Worm (Caenorhabditis elegans) whole organism, early embryonic: ENCODE measurements around the gene F53A2.1.

Source experiments
- B0310.2 ChIP-seq: sonication (generic microtip); optimal IDR thresholded peaks from 2 replicates; lab custom pipeline; 2016; ENCODE audit warnings: mild to moderate bottlenecking, missing genetic modification characterization, missing compliant biosample characterization
- F13C5.2 ChIP-seq: sonication (generic microtip); optimal IDR thresholded peaks from 2 replicates; lab custom pipeline; 2017; ENCODE audit warnings: mild to moderate bottlenecking, missing genetic modification characterization, inconsistent platforms, missing compliant biosample characterization
- aly-1 ChIP-seq: sonication (generic microtip); optimal IDR thresholded peaks from 2 replicates; lab custom pipeline; 2016; ENCODE audit warnings: missing genetic modification characterization, missing compliant biosample characterization
- ama-1 ChIP-seq: fragments of 150-350 bp; optimal IDR thresholded peaks from 2 replicates; lab custom pipeline; 2014
- ceh-13 ChIP-seq: fragments of 200-800 bp; sonication (Bioruptor generic); optimal IDR thresholded peaks from 2 replicates; lab custom pipeline; 2018; ENCODE audit warnings: mild to moderate bottlenecking, missing genetic modification characterization, missing compliant biosample characterization
- ceh-36 ChIP-seq: sonication (generic microtip); optimal IDR thresholded peaks from 2 replicates; lab custom pipeline; 2016; ENCODE audit warnings: missing genetic modification characterization, inconsistent platforms, missing compliant biosample characterization
- ets-7 ChIP-seq: sonication (generic microtip); optimal IDR thresholded peaks from 2 replicates; lab custom pipeline; 2016; ENCODE audit warnings: missing genotype, missing genetic modification characterization, missing compliant biosample characterization
- flt-1 ChIP-seq: fragments of 200-800 bp; sonication (Bioruptor generic); IDR thresholded peaks from 2 replicates; pipeline ENCODE4 v1.3.6; 2022; ENCODE audit warnings: missing genetic modification characterization, missing compliant biosample characterization
- hmbx-1 ChIP-seq: sonication (generic microtip); optimal IDR thresholded peaks from 2 replicates; lab custom pipeline; 2016; ENCODE audit warnings: mild to moderate bottlenecking, missing genetic modification characterization, missing compliant biosample characterization
- hmg-4 ChIP-seq: fragments of 200-800 bp; sonication (Bioruptor generic); optimal IDR thresholded peaks from 2 replicates; lab custom pipeline; 2018; ENCODE audit warnings: mild to moderate bottlenecking, missing genetic modification characterization, missing compliant biosample characterization
- hnd-1 ChIP-seq: sonication (generic microtip); optimal IDR thresholded peaks from 2 replicates; lab custom pipeline; 2016; ENCODE audit warnings: missing genetic modification characterization, missing compliant biosample characterization
- pes-1 ChIP-seq: fragments of 200-800 bp; sonication (Bioruptor generic); IDR thresholded peaks from 2 replicates; pipeline ENCODE4 v1.3.6; 2022; ENCODE audit warnings: missing genetic modification reagents, missing genetic modification characterization, missing compliant biosample characterization
- scrt-1 ChIP-seq: fragments of 200-800 bp; sonication (Bioruptor generic); IDR thresholded peaks from 2 replicates; pipeline ENCODE4 v1.3.6; 2022; ENCODE audit warnings: missing genetic modification characterization, missing compliant biosample characterization
- sea-1 ChIP-seq: fragments of 200-800 bp; sonication (Bioruptor generic); conservative IDR thresholded peaks from 2 replicates; pipeline ENCODE4 v1.3.6; 2022; ENCODE audit warnings: missing genetic modification characterization, missing compliant biosample characterization
- tbx-11 ChIP-seq: fragments of 200-800 bp; sonication (Bioruptor generic); IDR thresholded peaks from 2 replicates; pipeline ENCODE4 v1.3.6; 2022; ENCODE audit warnings: missing genetic modification characterization, missing compliant biosample characterization
- tbx-37 ChIP-seq: fragments of 200-800 bp; sonication (Bioruptor generic); conservative IDR thresholded peaks from 2 replicates; pipeline ENCODE4 v1.3.6; 2022; ENCODE audit warnings: missing genetic modification reagents, missing genetic modification characterization, missing compliant biosample characterization
- tra-4 ChIP-seq: sonication (generic microtip); optimal IDR thresholded peaks from 2 replicates; lab custom pipeline; 2017; ENCODE audit warnings: missing genetic modification characterization, missing compliant biosample characterization

The F53A2.1 gene

DNA sequence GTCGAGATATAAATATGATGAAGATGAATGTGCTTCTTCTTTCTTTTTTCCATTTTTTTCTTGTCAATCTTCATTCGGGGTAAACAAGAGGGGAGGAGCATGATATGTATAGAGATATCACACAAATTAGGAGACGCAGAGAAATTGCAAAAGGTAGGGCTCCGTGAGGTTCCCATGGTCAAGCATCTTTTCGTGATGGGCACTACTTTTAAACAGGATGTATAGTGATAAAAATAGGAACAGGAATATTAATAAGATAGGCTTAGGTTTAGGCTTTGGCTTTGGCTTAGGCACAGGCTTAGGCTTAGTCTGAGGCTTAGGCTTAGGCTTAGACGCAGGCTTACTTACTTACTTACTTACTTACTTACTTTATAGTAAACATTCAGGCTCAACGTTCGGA, at the start of gene F53A2.1:
Gene F53A2.1, minus strand, starts transcription at position 101 of the 400 bp plus-strand sequence.
- no peak for TF ChIP-seq tbx-37 (GFP tag; lab: Robert Waterston, UW)
- no peak for TF ChIP-seq aly-1 (tag; lab: Kevin White, UChicago)
- TF ChIP-seq F13C5.2 (tag; lab: Kevin White, UChicago): no peak
- no peak for TF ChIP-seq sea-1 (GFP tag; lab: Robert Waterston, UW)
- TF ChIP-seq ceh-13 (GFP tag; lab: Kevin White, UChicago): no peak
- no peak for TF ChIP-seq B0310.2 (tag; lab: Kevin White, UChicago)
- no peak for TF ChIP-seq tra-4 (tag; lab: Kevin White, UChicago)
- TF ChIP-seq scrt-1 (GFP tag; lab: Robert Waterston, UW): no peak
- TF ChIP-seq ama-1: no peak
- TF ChIP-seq ets-7: no peak
- TF ChIP-seq ceh-36: no peak

ce11 chrIII:13370980-13371379, 46.3 kb upstream of the F53A2.1 start, which contains the start of gene T03F6.9:
TSS of gene T03F6.9 (minus strand) at chrIII:13371080.
- no peak for TF ChIP-seq B0310.2 (tag; lab: Kevin White, UChicago)
- TF ChIP-seq sea-1 (GFP tag; lab: Robert Waterston, UW): no peak
- no peak for TF ChIP-seq aly-1 (tag; lab: Kevin White, UChicago)
- no peak for TF ChIP-seq tbx-11 (GFP tag; lab: Robert Waterston, UW)
- TF ChIP-seq flt-1: no peak
- TF ChIP-seq scrt-1 (GFP tag; lab: Robert Waterston, UW): no peak
- no peak for TF ChIP-seq F13C5.2 (tag; lab: Kevin White, UChicago)
- no peak for TF ChIP-seq pes-1 (GFP tag; lab: Robert Waterston, UW)
- no peak for TF ChIP-seq hmg-4 (GFP tag; lab: Kevin White, UChicago)
- no peak for TF ChIP-seq ama-1
- no peak for TF ChIP-seq tra-4 (tag; lab: Kevin White, UChicago)
- no peak for TF ChIP-seq ceh-13 (GFP tag; lab: Kevin White, UChicago)
- TF ChIP-seq ets-7: no peak
- TF ChIP-seq hnd-1 (tag; lab: Kevin White, UChicago): no peak
- no peak for TF ChIP-seq hmbx-1
- no peak for TF ChIP-seq tbx-37 (GFP tag; lab: Robert Waterston, UW)
- no peak for TF ChIP-seq ceh-36

DNA sequence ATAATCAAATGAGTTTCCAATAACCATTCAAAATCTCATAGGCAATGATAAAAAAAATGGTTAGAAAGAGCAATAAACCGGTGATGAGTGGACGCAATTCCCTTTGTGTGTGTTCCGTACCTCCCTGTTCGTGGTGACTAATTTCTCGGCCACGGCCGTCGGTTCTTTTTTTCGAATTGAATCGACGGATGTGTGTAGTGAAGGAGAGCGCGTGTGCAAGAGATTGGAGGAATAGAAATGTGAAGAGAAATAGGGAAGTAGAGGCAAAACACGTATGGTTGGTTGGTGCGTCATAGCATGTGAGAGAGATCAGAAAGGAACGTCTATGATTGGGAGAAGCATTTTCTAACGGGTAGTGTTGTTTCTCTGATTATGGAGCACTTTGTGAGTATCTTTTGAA, 35.2 kb upstream of the F53A2.1 start:
- TF ChIP-seq tbx-37 (GFP tag; lab: Robert Waterston, UW) (peak; percentile 19; the same call in 1 of the 2 replicates), tbx-11 (GFP tag; lab: Robert Waterston, UW) (no peak), ceh-36 (no peak), F13C5.2 (tag; lab: Kevin White, UChicago) (peak; percentile 25), hnd-1 (tag; lab: Kevin White, UChicago) (no peak), hmg-4 (GFP tag; lab: Kevin White, UChicago) (peak; percentile 50)

ce11 chrIII:13359256-13359655, 34.6 kb upstream of the F53A2.1 start, which contains the start of gene F53A2.9:
TSS of gene F53A2.9 (minus strand) at chrIII:13359356.
- no peak for TF ChIP-seq hmbx-1
- no peak for TF ChIP-seq ceh-13 (GFP tag; lab: Kevin White, UChicago)

- TF ChIP-seq tra-4 (tag; lab: Kevin White, UChicago): no peak
- no peak for TF ChIP-seq ama-1
- no peak for TF ChIP-seq hmg-4 (GFP tag; lab: Kevin White, UChicago)
- TF ChIP-seq scrt-1 (GFP tag; lab: Robert Waterston, UW): no peak
- TF ChIP-seq flt-1: no peak
- no peak for TF ChIP-seq ceh-13 (GFP tag; lab: Kevin White, UChicago)
- TF ChIP-seq tbx-37 (GFP tag; lab: Robert Waterston, UW): no peak
- no peak for TF ChIP-seq B0310.2 (tag; lab: Kevin White, UChicago)
- TF ChIP-seq aly-1 (tag; lab: Kevin White, UChicago): no peak
- no peak for TF ChIP-seq tbx-11 (GFP tag; lab: Robert Waterston, UW)
- TF ChIP-seq hnd-1 (tag; lab: Kevin White, UChicago): no peak
- TF ChIP-seq pes-1 (GFP tag; lab: Robert Waterston, UW): no peak
- TF ChIP-seq hmbx-1: no peak
- no peak for TF ChIP-seq ets-7
- no peak for TF ChIP-seq F13C5.2 (tag; lab: Kevin White, UChicago)
- TF ChIP-seq sea-1 (GFP tag; lab: Robert Waterston, UW): no peak
- no peak for TF ChIP-seq ceh-36
These were observed 26.3 kb upstream of the F53A2.1 start for ce11 chrIII:13350964-13351363.

ce11 chrIII:13348891-13349290, 24.3 kb upstream of the F53A2.1 start:
- TF ChIP-seq scrt-1 (GFP tag; lab: Robert Waterston, UW): no peak
- no peak for TF ChIP-seq ets-7
- no peak for TF ChIP-seq aly-1 (tag; lab: Kevin White, UChicago)
- no peak for TF ChIP-seq hmbx-1
- TF ChIP-seq sea-1 (GFP tag; lab: Robert Waterston, UW): no peak
- TF ChIP-seq tra-4 (tag; lab: Kevin White, UChicago): no peak
- no peak for TF ChIP-seq F13C5.2 (tag; lab: Kevin White, UChicago)
- no peak for TF ChIP-seq hnd-1 (tag; lab: Kevin White, UChicago)
- TF ChIP-seq hmg-4 (GFP tag; lab: Kevin White, UChicago): no peak
- TF ChIP-seq tbx-37 (GFP tag; lab: Robert Waterston, UW): no peak
- no peak for TF ChIP-seq ama-1
- TF ChIP-seq flt-1: no peak
- no peak for TF ChIP-seq ceh-13 (GFP tag; lab: Kevin White, UChicago)
- TF ChIP-seq B0310.2 (tag; lab: Kevin White, UChicago): no peak

DNA sequence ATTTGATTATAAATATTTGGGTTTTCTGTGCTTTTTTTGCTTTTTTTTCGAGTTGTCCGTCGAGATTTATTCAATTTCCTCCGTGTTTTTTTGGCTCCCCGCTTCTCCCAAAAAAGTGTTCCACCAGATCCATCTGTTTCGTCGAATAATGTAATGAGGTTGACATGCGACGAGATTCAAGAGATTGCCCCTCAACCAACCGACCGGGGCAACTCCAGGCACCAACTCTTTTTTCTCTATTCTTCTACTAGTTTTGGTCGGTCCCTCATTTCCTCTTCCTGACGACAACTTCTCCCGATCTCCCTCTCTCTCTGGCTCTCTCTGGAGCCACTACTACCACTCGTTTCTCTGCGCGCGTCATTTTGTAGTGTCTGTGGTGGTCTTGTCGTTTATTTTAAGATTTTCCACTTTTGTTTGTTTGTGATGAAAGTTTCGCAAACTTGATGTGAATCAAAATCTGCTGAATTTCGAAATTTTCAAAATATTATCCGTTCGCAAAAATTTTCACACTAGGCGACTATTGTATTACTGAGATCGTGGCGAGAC, 23.2 kb upstream of the F53A2.1 start:
- TF ChIP-seq hmbx-1 (no peak), tbx-37 (GFP tag; lab: Robert Waterston, UW) (no peak), tbx-11 (GFP tag; lab: Robert Waterston, UW) (no peak), F13C5.2 (tag; lab: Kevin White, UChicago) (no peak), flt-1 (no peak), ets-7 (no peak)
